Fruit fly (Drosophila melanogaster): ENCODE measurements around the gene ND-20.

ND-20 gene

dm6 chrX:15982844-15983243 is 3.8 kb downstream of the ND-20 start, which contains the start of gene Cep164 (continued):
- TF ChIP-seq Deaf1 (tag; optimal IDR thresholded peaks at IDR 0.05) (peak; percentile 22), nom (GFP tag; optimal IDR thresholded peaks at IDR 0.05) (peak; percentile 6), NFAT (GFP tag; IDR thresholded peaks at IDR 0.05) (no peak), CG2712 (tag; optimal IDR thresholded peaks at IDR 0.05) (no peak), ind (GFP tag; optimal IDR thresholded peaks at IDR 0.05) (no peak), Bteb2 (GFP tag; optimal IDR thresholded peaks at IDR 0.05) (no peak), MTF-1 (GFP tag; optimal IDR thresholded peaks at IDR 0.05; ENCODE audit: borderline replicate concordance) (no peak), zen (tag; optimal IDR thresholded peaks at IDR 0.05) (no peak), ssp (GFP tag; IDR thresholded peaks at IDR 0.05) (peak; percentile 42; the same call in 1 of the 2 replicates), CG9727 (GFP tag; optimal IDR thresholded peaks at IDR 0.05) (no peak), CG10959 (GFP tag; IDR thresholded peaks at IDR 0.05) (no peak), CG3281 (GFP tag; optimal IDR thresholded peaks at IDR 0.05) (no peak), CG17802 (tag; optimal IDR thresholded peaks at IDR 0.05) (peak; percentile 55), D19A (tag; optimal IDR thresholded peaks at IDR 0.05) (no peak), lov (optimal IDR thresholded peaks at IDR 0.05) (no peak), lov (GFP tag; IDR thresholded peaks at IDR 0.05) (no peak), CG10654 (GFP tag; optimal IDR thresholded peaks at IDR 0.05) (no peak), salm (tag; optimal IDR thresholded peaks at IDR 0.05) (no peak), gfzf (GFP tag; optimal IDR thresholded peaks at IDR 0.05) (peak; percentile 6), ac (GFP tag; optimal IDR thresholded peaks at IDR 0.05) (no peak), prd (optimal IDR thresholded peaks at IDR 0.05) (no peak), prd (GFP tag; IDR thresholded peaks at IDR 0.05) (no peak), ewg (GFP tag; optimal IDR thresholded peaks at IDR 0.05) (no peak), hth (optimal IDR thresholded peaks at IDR 0.05) (no peak), NK7.1 (GFP tag; optimal IDR thresholded peaks at IDR 0.05) (no peak), CG11247 (GFP tag; IDR thresholded peaks at IDR 0.05) (no peak), dimm (GFP tag; IDR thresholded peaks at IDR 0.05) (no peak)

DNA sequence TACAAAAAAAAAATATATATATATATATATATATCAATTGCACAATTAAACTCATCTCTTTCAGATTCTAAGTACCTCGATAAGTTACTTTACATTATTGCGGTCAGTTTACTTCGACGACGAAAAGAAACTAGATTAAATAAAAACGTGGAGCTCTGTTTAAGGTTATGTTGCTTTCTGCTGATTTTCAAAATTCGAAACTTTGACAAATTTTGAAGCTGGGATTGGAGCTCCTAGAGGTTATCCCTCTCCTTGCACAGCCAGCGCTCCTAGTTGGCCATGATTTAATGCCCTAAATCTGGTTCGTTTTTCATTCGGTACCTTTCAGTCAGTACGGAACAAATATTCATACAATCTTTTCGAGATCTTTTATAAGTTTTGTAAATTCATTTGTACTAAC is 10.0 kb downstream of the ND-20 start, which contains the start of gene CG42766:
CG42766 (plus strand) TSS at position 301 of the 400 bp plus-strand sequence.
- TF ChIP-seq CG31365 (tag; optimal IDR thresholded peaks at IDR 0.05) (no peak), CG14441 (GFP tag; IDR thresholded peaks at IDR 0.05) (no peak), MTF-1 (GFP tag; optimal IDR thresholded peaks at IDR 0.05; ENCODE audit: borderline replicate concordance) (no peak), Hr3 (GFP tag; optimal IDR thresholded peaks at IDR 0.05) (no peak), tup (GFP tag; optimal IDR thresholded peaks at IDR 0.05) (no peak), CG12942 (GFP tag; optimal IDR thresholded peaks at IDR 0.05) (no peak), CG4424 (GFP tag; optimal IDR thresholded peaks at IDR 0.05) (no peak)

dm6 chrX:15974125-15974524 is 12.5 kb downstream of the ND-20 start, which contains the start of gene Or13a:
Or13a (plus strand) TSS chrX:15974425.
- TF ChIP-seq CG6254 (GFP tag; optimal IDR thresholded peaks at IDR 0.05) (no peak), lmd (GFP tag; IDR thresholded peaks at IDR 0.05) (no peak), Dbx (GFP tag; IDR thresholded peaks at IDR 0.05) (no peak), CG11456 (GFP tag; IDR thresholded peaks at IDR 0.05) (no peak), Hmx (GFP tag; optimal IDR thresholded peaks at IDR 0.05) (no peak), CG8089 (GFP tag; optimal IDR thresholded peaks at IDR 0.05) (no peak), CG10654 (GFP tag; optimal IDR thresholded peaks at IDR 0.05) (no peak), bbx (GFP tag; IDR thresholded peaks at IDR 0.05; ENCODE audit: partially characterized antibody) (no peak), CG9817 (tag; optimal IDR thresholded peaks at IDR 0.05) (no peak), Chrac-16 (GFP tag; optimal IDR thresholded peaks at IDR 0.05) (no peak)

Measured in whole organism, embryonic.